Fruit fly (Drosophila melanogaster): ENCODE data around the gene Aef1.

The Aef1 gene

dm6 chr3L:21433098-21433497 is at the start of gene Aef1, which contains the start of gene barc:
Gene Aef1, plus strand, starts transcription at chr3L:21433422.
Gene barc, minus strand, starts transcription at chr3L:21433134.
- TF ChIP-seq OdsH (GFP tag; optimal IDR thresholded peaks at IDR 0.05) (peak; percentile 82), fru (GFP tag; optimal IDR thresholded peaks at IDR 0.05) (peak; percentile 84), HLH106 (tag; optimal IDR thresholded peaks at IDR 0.05) (peak; percentile 90), Hr78 (GFP tag; optimal IDR thresholded peaks at IDR 0.05) (no peak), lola (GFP tag; optimal IDR thresholded peaks at IDR 0.05) (no peak), N (GFP tag; optimal IDR thresholded peaks at IDR 0.05) (no peak), sv (GFP tag; optimal IDR thresholded peaks at IDR 0.05) (peak; percentile 79), sage (GFP tag; optimal IDR thresholded peaks at IDR 0.05) (no peak), jim (GFP tag; optimal IDR thresholded peaks at IDR 0.05) (no peak), Dif (GFP tag; optimal IDR thresholded peaks at IDR 0.05; ENCODE audit: partially characterized antibody) (no peak), pan (optimal IDR thresholded peaks at IDR 0.05) (no peak), Dfd (GFP tag; optimal IDR thresholded peaks at IDR 0.05) (no peak), CG32264 (GFP tag; optimal IDR thresholded peaks at IDR 0.05) (peak; percentile 26), CrebA (GFP tag; optimal IDR thresholded peaks at IDR 0.05; ENCODE audit: borderline replicate concordance) (no peak), dmrt93B (GFP tag; optimal IDR thresholded peaks at IDR 0.05) (peak; percentile 85), ey (GFP tag; optimal IDR thresholded peaks at IDR 0.05) (peak; percentile 88), Rel (GFP tag; optimal IDR thresholded peaks at IDR 0.05) (no peak), Rel (tag; optimal IDR thresholded peaks at IDR 0.05) (no peak), Vsx2 (GFP tag; optimal IDR thresholded peaks at IDR 0.05; ENCODE audit: partially characterized antibody) (no peak), foxo (GFP tag; optimal IDR thresholded peaks at IDR 0.05) (peak in 1 of 2 experiments; percentile 91), Sp1 (GFP tag; optimal IDR thresholded peaks at IDR 0.05) (peak; percentile 73), Hr83 (GFP tag; optimal IDR thresholded peaks at IDR 0.05; ENCODE audit: poor library complexity, severe bottlenecking) (peak; percentile 35), brk (GFP tag; optimal IDR thresholded peaks at IDR 0.05) (no peak), woc (GFP tag; optimal IDR thresholded peaks at IDR 0.05) (peak; percentile 93), usp (GFP tag; optimal IDR thresholded peaks at IDR 0.05) (no peak), GATAd (GFP tag; optimal IDR thresholded peaks at IDR 0.05) (peak; percentile 74), Abd-B (GFP tag; optimal IDR thresholded peaks at IDR 0.05) (no peak), CG9705 (GFP tag; optimal IDR thresholded peaks at IDR 0.05) (peak; percentile 77), h (GFP tag; optimal IDR thresholded peaks at IDR 0.05) (peak; percentile 90), rgr (GFP tag; optimal IDR thresholded peaks at IDR 0.05) (peak; percentile 88), Myc (optimal IDR thresholded peaks at IDR 0.05) (peak; percentile 17), dsf (GFP tag; optimal IDR thresholded peaks at IDR 0.05; ENCODE audit: borderline replicate concordance) (peak; percentile 36), br (GFP tag; optimal IDR thresholded peaks at IDR 0.05) (peak; percentile 83), psq (GFP tag; optimal IDR thresholded peaks at IDR 0.05) (peak; percentile 81), Mio (GFP tag; optimal IDR thresholded peaks at IDR 0.05) (peak; percentile 16)

- TF ChIP-seq sv (GFP tag; optimal IDR thresholded peaks at IDR 0.05): no peak
- TF ChIP-seq foxo (GFP tag; optimal IDR thresholded peaks at IDR 0.05): peak in 1 of 2 experiments; percentile 1
Observed at dm6 chr3L:21383440-21383839, 49.8 kb upstream of the Aef1 start.

- TF ChIP-seq HLH106 (tag; optimal IDR thresholded peaks at IDR 0.05) (peak; percentile 33), Dif (GFP tag; optimal IDR thresholded peaks at IDR 0.05; ENCODE audit: partially characterized antibody) (no peak), sv (GFP tag; optimal IDR thresholded peaks at IDR 0.05) (no peak), dsf (GFP tag; optimal IDR thresholded peaks at IDR 0.05; ENCODE audit: borderline replicate concordance) (no peak), Rel (GFP tag; optimal IDR thresholded peaks at IDR 0.05) (no peak), Rel (tag; optimal IDR thresholded peaks at IDR 0.05) (no peak), pan (optimal IDR thresholded peaks at IDR 0.05) (no peak), lola (GFP tag; optimal IDR thresholded peaks at IDR 0.05) (no peak), CrebA (GFP tag; optimal IDR thresholded peaks at IDR 0.05; ENCODE audit: borderline replicate concordance) (no peak), N (GFP tag; optimal IDR thresholded peaks at IDR 0.05) (no peak), dl (GFP tag; optimal IDR thresholded peaks at IDR 0.05; ENCODE audit: insufficient read depth in 1 of 2, partially characterized antibody in 2 of 2) (no peak), Hr78 (GFP tag; optimal IDR thresholded peaks at IDR 0.05) (no peak), jim (GFP tag; optimal IDR thresholded peaks at IDR 0.05) (no peak), Jra (GFP tag; optimal IDR thresholded peaks at IDR 0.05) (no peak), fru (GFP tag; optimal IDR thresholded peaks at IDR 0.05) (peak; percentile 28), Myc (optimal IDR thresholded peaks at IDR 0.05) (no peak), ey (GFP tag; optimal IDR thresholded peaks at IDR 0.05) (no peak), OdsH (GFP tag; optimal IDR thresholded peaks at IDR 0.05) (peak; percentile 21), CG32264 (GFP tag; optimal IDR thresholded peaks at IDR 0.05) (no peak), Hr83 (GFP tag; optimal IDR thresholded peaks at IDR 0.05; ENCODE audit: poor library complexity, severe bottlenecking) (no peak), psq (GFP tag; optimal IDR thresholded peaks at IDR 0.05) (no peak), brk (GFP tag; optimal IDR thresholded peaks at IDR 0.05) (no peak), tai (GFP tag; optimal IDR thresholded peaks at IDR 0.05) (no peak), Dfd (GFP tag; optimal IDR thresholded peaks at IDR 0.05) (no peak), dmrt93B (GFP tag; optimal IDR thresholded peaks at IDR 0.05) (no peak), Vsx2 (GFP tag; optimal IDR thresholded peaks at IDR 0.05; ENCODE audit: partially characterized antibody) (no peak), GATAd (GFP tag; optimal IDR thresholded peaks at IDR 0.05) (no peak), foxo (GFP tag; optimal IDR thresholded peaks at IDR 0.05) (peak in 1 of 2 experiments; percentile 52), rgr (GFP tag; optimal IDR thresholded peaks at IDR 0.05) (peak; percentile 42), Hnf4 (GFP tag; optimal IDR thresholded peaks at IDR 0.05) (no peak), CG9705 (GFP tag; optimal IDR thresholded peaks at IDR 0.05) (no peak), Abd-B (GFP tag; optimal IDR thresholded peaks at IDR 0.05) (no peak), h (GFP tag; optimal IDR thresholded peaks at IDR 0.05) (peak; percentile 26), usp (GFP tag; optimal IDR thresholded peaks at IDR 0.05) (no peak), Mio (GFP tag; optimal IDR thresholded peaks at IDR 0.05) (no peak), br (GFP tag; optimal IDR thresholded peaks at IDR 0.05) (no peak), woc (GFP tag; optimal IDR thresholded peaks at IDR 0.05) (no peak), sage (GFP tag; optimal IDR thresholded peaks at IDR 0.05) (no peak), Sp1 (GFP tag; optimal IDR thresholded peaks at IDR 0.05) (no peak)
Observed at dm6 chr3L:21385699-21386098, 47.5 kb upstream of the Aef1 start.
